Worm (Caenorhabditis elegans) whole organism, late embryonic: ENCODE data around the gene Y37A1B.4.

Source experiments
- ceh-2 ChIP-seq: sonication (generic microtip); optimal IDR thresholded peaks from 2 replicates; lab custom pipeline; 2016; ENCODE audit warnings: missing genotype, missing genetic modification characterization, missing compliant biosample characterization
- nhr-11 ChIP-seq: fragments of 150-350 bp; optimal IDR thresholded peaks from 2 replicates; lab custom pipeline; 2014; ENCODE audit warnings: missing biosample characterization, missing genetic modification characterization

ce11 chrIV:14050900-14051299, 9.6 kb downstream of the Y37A1B.4 start, which contains the start of gene semo-1:
- TF ChIP-seq nhr-11 (tag; lab: Kevin White, UChicago) = no peak
- no peak for TF ChIP-seq ceh-2 (tag; lab: Kevin White, UChicago)
